Fruit fly (Drosophila melanogaster) whole organism, embryonic: ENCODE results near the gene mRpS26.

Experiments
- Abd-B ChIP-seq: fragments of 200-800 bp; sonication (Bioruptor generic); optimal IDR thresholded peaks from 2 replicates; lab custom pipeline; 2018; ENCODE audit warnings: missing biosample characterization, mild to moderate bottlenecking, missing genetic modification characterization, moderate library complexity
- CG10543 ChIP-seq: fragments of 200-800 bp; sonication (Bioruptor generic); optimal IDR thresholded peaks from 3 replicates; lab custom pipeline; 2017; ENCODE audit warnings: missing biosample characterization, mild to moderate bottlenecking, missing genetic modification characterization, moderate library complexity
- CG10654 ChIP-seq: fragments of 200-800 bp; sonication (Bioruptor generic); optimal IDR thresholded peaks from 2 replicates; lab custom pipeline; 2016; ENCODE audit warnings: missing biosample characterization, missing genetic modification characterization
- CG12155 ChIP-seq: fragments of 200-800 bp; sonication (Bioruptor generic); optimal IDR thresholded peaks from 3 replicates; lab custom pipeline; 2016; ENCODE audit warnings: missing biosample characterization, missing genetic modification characterization
- CG12744 ChIP-seq: fragments of 200-800 bp; sonication (Bioruptor generic); optimal IDR thresholded peaks from 2 replicates; lab custom pipeline; 2016; ENCODE audit warnings: missing biosample characterization, missing genetic modification characterization
- CG13624 ChIP-seq: fragments of 200-800 bp; sonication (Bioruptor generic); optimal IDR thresholded peaks from 2 replicates; lab custom pipeline; 2016; ENCODE audit warnings: missing biosample characterization, missing genetic modification characterization
- CG13894 ChIP-seq: fragments of 200-800 bp; sonication (Bioruptor generic); optimal IDR thresholded peaks from 3 replicates; lab custom pipeline; 2018; ENCODE audit warnings: missing biosample characterization, mild to moderate bottlenecking, missing genetic modification characterization, moderate library complexity
- CG15073 ChIP-seq: fragments of 200-800 bp; sonication (Bioruptor generic); optimal IDR thresholded peaks from 2 replicates; lab custom pipeline; 2016; ENCODE audit warnings: missing biosample characterization, missing genetic modification characterization
- CG16813 ChIP-seq: fragments of 200-800 bp; sonication (Bioruptor generic); IDR thresholded peaks from 3 replicates; pipeline ENCODE4 v1.3.6; 2022; ENCODE audit warnings: missing biosample characterization, missing genetic modification characterization; ENCODE audit not compliant: partially characterized antibody
- CG17612 ChIP-seq: fragments of 200-800 bp; sonication (Bioruptor generic); IDR thresholded peaks from 2 replicates; pipeline ENCODE4 v1.3.6; 2022; ENCODE audit warnings: missing biosample characterization, missing genetic modification characterization
- CG17802 ChIP-seq: fragments of 200-800 bp; sonication (Bioruptor generic); optimal IDR thresholded peaks from 2 replicates; lab custom pipeline; 2018; ENCODE audit warnings: missing biosample characterization, mild to moderate bottlenecking, missing genetic modification characterization, moderate library complexity
- CG2120 ChIP-seq: fragments of 200-800 bp; sonication (Bioruptor generic); optimal IDR thresholded peaks from 3 replicates; lab custom pipeline; 2016; ENCODE audit warnings: missing biosample characterization, missing genetic modification characterization
- CG30403 ChIP-seq: fragments of 200-800 bp; sonication (Bioruptor generic); optimal IDR thresholded peaks from 3 replicates; lab custom pipeline; 2016; ENCODE audit warnings: missing biosample characterization, missing genetic modification characterization
- CG3847 ChIP-seq: fragments of 200-800 bp; sonication (Bioruptor generic); IDR thresholded peaks from 2 replicates; pipeline ENCODE4 v1.3.6; 2022; ENCODE audit warnings: missing biosample characterization, missing genetic modification characterization
- CG4404 ChIP-seq: fragments of 200-800 bp; sonication (Bioruptor generic); IDR thresholded peaks from 2 replicates; pipeline ENCODE4 v1.3.6; 2022; ENCODE audit warnings: missing biosample characterization, missing genetic modification characterization
- CG5245 ChIP-seq: fragments of 200-800 bp; sonication (Bioruptor generic); optimal IDR thresholded peaks from 3 replicates; lab custom pipeline; 2016; ENCODE audit warnings: missing biosample characterization, missing genetic modification characterization
- CG5953 ChIP-seq: fragments of 200-800 bp; sonication (Bioruptor generic); IDR thresholded peaks from 2 replicates; pipeline ENCODE4 v1.3.6; 2022; ENCODE audit warnings: missing biosample characterization, missing genetic modification characterization
- CG7556 ChIP-seq: fragments of 200-800 bp; sonication (Bioruptor generic); optimal IDR thresholded peaks from 2 replicates; lab custom pipeline; 2017; ENCODE audit warnings: missing biosample characterization, mild to moderate bottlenecking, missing genetic modification characterization
- CG9817 ChIP-seq: fragments of 200-800 bp; sonication (Bioruptor generic); optimal IDR thresholded peaks from 2 replicates; lab custom pipeline; 2018; ENCODE audit warnings: missing biosample characterization, mild to moderate bottlenecking, missing genetic modification characterization, moderate library complexity
- CG9876 ChIP-seq: fragments of 200-800 bp; sonication (Bioruptor generic); optimal IDR thresholded peaks from 2 replicates; lab custom pipeline; 2016; ENCODE audit warnings: missing biosample characterization, missing genetic modification characterization
- Chrac-16 ChIP-seq: fragments of 200-800 bp; sonication (Bioruptor generic); optimal IDR thresholded peaks from 3 replicates; lab custom pipeline; 2016; ENCODE audit warnings: missing biosample characterization, missing genetic modification characterization
- D ChIP-seq, 2 experiments: fragments of 200-800 bp in 1 of 2; fragments of >200 bp in 1 of 2; sonication (Bioruptor generic) in 1 of 2; optimal IDR thresholded peaks; 2 replicates in 1 of 2; 3 replicates in 1 of 2; lab custom pipeline; 2017; ENCODE audit warnings: mild to moderate bottlenecking in 1 of 2, missing biosample characterization in 1 of 2, missing genetic modification characterization in 1 of 2, missing genetic modification reagents in 1 of 2
- D19B ChIP-seq: fragments of 200-800 bp; sonication (Bioruptor generic); optimal IDR thresholded peaks from 2 replicates; lab custom pipeline; 2017; ENCODE audit warnings: missing biosample characterization, mild to moderate bottlenecking, missing genetic modification characterization
- Dfd ChIP-seq, 2 experiments: fragments of >200 bp; optimal IDR thresholded peaks; 2 replicates each; lab custom pipeline; 2017; ENCODE audit warnings: missing biosample characterization in 2 of 2, missing genetic modification characterization in 2 of 2
- HmgZ ChIP-seq: fragments of 200-800 bp; sonication (Bioruptor generic); optimal IDR thresholded peaks from 2 replicates; lab custom pipeline; 2018; ENCODE audit warnings: missing biosample characterization, mild to moderate bottlenecking, missing genetic modification characterization
- Hmr ChIP-seq: fragments of 200-800 bp; sonication (Bioruptor generic); optimal IDR thresholded peaks from 3 replicates; lab custom pipeline; 2017; ENCODE audit warnings: mild to moderate bottlenecking, missing biosample characterization, missing genetic modification reagents, missing genetic modification characterization
- Hr39 ChIP-seq: fragments of >200 bp; optimal IDR thresholded peaks from 2 replicates; lab custom pipeline; 2017
- Med ChIP-seq: fragments of 200-800 bp; sonication (Bioruptor generic); peaks from one replicate; lab custom pipeline; 2016; ENCODE audit warnings: missing biosample characterization, missing genetic modification characterization, mild to moderate bottlenecking, inconsistent platforms, moderate library complexity
- Mes4 ChIP-seq: fragments of 200-800 bp; sonication (Bioruptor generic); optimal IDR thresholded peaks from 2 replicates; lab custom pipeline; 2016; ENCODE audit warnings: missing biosample characterization, missing genetic modification characterization
- Nf-YA ChIP-seq: fragments of 200-800 bp; sonication (Bioruptor generic); IDR thresholded peaks from 2 replicates; pipeline ENCODE4 v1.3.6; 2022; ENCODE audit warnings: missing biosample characterization, missing genetic modification characterization
- Nf-YB ChIP-seq: fragments of 200-800 bp; sonication (Bioruptor generic); optimal IDR thresholded peaks from 3 replicates; lab custom pipeline; 2019; ENCODE audit warnings: missing biosample characterization, mild to moderate bottlenecking, missing genetic modification characterization, moderate library complexity
- Oaz ChIP-seq: fragments of 200-800 bp; sonication (Bioruptor generic); IDR thresholded peaks from 2 replicates; pipeline ENCODE4 v1.3.6; 2022; ENCODE audit warnings: missing biosample characterization, missing genetic modification characterization
- al ChIP-seq: fragments of 200-800 bp; sonication (Bioruptor generic); IDR thresholded peaks from 2 replicates; pipeline ENCODE4 v1.3.6; 2022; ENCODE audit warnings: missing biosample characterization, missing genetic modification characterization
- btn ChIP-seq: fragments of 200-800 bp; sonication (Bioruptor generic); optimal IDR thresholded peaks from 2 replicates; lab custom pipeline; 2016; ENCODE audit warnings: missing biosample characterization, missing genetic modification characterization
- caup ChIP-seq: fragments of 200-800 bp; sonication (Bioruptor generic); optimal IDR thresholded peaks from 3 replicates; lab custom pipeline; 2017; ENCODE audit warnings: missing biosample characterization, mild to moderate bottlenecking, missing genetic modification characterization, moderate library complexity; ENCODE audit not compliant: severe bottlenecking
- chm ChIP-seq: fragments of 200-800 bp; sonication (Bioruptor generic); IDR thresholded peaks from 2 replicates; pipeline ENCODE4 v1.3.6; 2022; ENCODE audit warnings: missing biosample characterization, missing genetic modification characterization
- fu2 ChIP-seq: fragments of 200-800 bp; sonication (Bioruptor generic); optimal IDR thresholded peaks from 2 replicates; lab custom pipeline; 2016; ENCODE audit warnings: missing biosample characterization, missing genetic modification characterization
- gcm ChIP-seq: fragments of 200-800 bp; sonication (Bioruptor generic); optimal IDR thresholded peaks from 2 replicates; lab custom pipeline; 2019; ENCODE audit warnings: missing biosample characterization, mild to moderate bottlenecking, missing genetic modification characterization, moderate library complexity
- gcm2 ChIP-seq: fragments of 200-800 bp; sonication (Bioruptor generic); optimal IDR thresholded peaks from 2 replicates; lab custom pipeline; 2016; ENCODE audit warnings: missing biosample characterization, missing genetic modification characterization
- hkb ChIP-seq, 2 experiments: fragments of 200-800 bp in 1 of 2; fragments of >200 bp in 1 of 2; sonication (Bioruptor generic) in 1 of 2; IDR thresholded peaks in 1 of 2; optimal IDR thresholded peaks in 1 of 2; 2 replicates each; pipeline versions ENCODE4 v1.3.6 to Lab custom; 2017 to 2022; ENCODE audit warnings: missing biosample characterization in 1 of 2, missing genetic modification characterization in 1 of 2
- nerfin-2 ChIP-seq: fragments of 200-800 bp; sonication (Bioruptor generic); IDR thresholded peaks from 2 replicates; pipeline ENCODE4 v1.3.6; 2022; ENCODE audit warnings: missing biosample characterization, missing genetic modification characterization; ENCODE audit not compliant: partially characterized antibody
- otp ChIP-seq: fragments of 200-800 bp; sonication (Bioruptor generic); IDR thresholded peaks from 3 replicates; pipeline ENCODE4, ENCODE4 v1.3.6; 2022; ENCODE audit warnings: missing biosample characterization, missing genetic modification characterization
- pita ChIP-seq: fragments of 200-800 bp; sonication (Bioruptor generic); optimal IDR thresholded peaks from 2 replicates; lab custom pipeline; 2017; ENCODE audit warnings: missing biosample characterization, mild to moderate bottlenecking, missing genetic modification characterization
- pzg ChIP-seq: fragments of 200-800 bp; sonication (Bioruptor generic); optimal IDR thresholded peaks from 3 replicates; lab custom pipeline; 2018; ENCODE audit warnings: missing biosample characterization, mild to moderate bottlenecking, missing genetic modification characterization, moderate library complexity
- run ChIP-seq: fragments of 200-800 bp; sonication (Bioruptor generic); optimal IDR thresholded peaks from 3 replicates; lab custom pipeline; 2018; ENCODE audit warnings: missing biosample characterization, mild to moderate bottlenecking, missing genetic modification characterization
- seq ChIP-seq: fragments of 200-800 bp; sonication (Bioruptor generic); IDR thresholded peaks from 2 replicates; pipeline ENCODE4 v1.3.6; 2022; ENCODE audit warnings: missing biosample characterization, missing genetic modification characterization
- shn ChIP-seq: fragments of 200-800 bp; sonication (Bioruptor generic); optimal IDR thresholded peaks from 3 replicates; lab custom pipeline; 2016; ENCODE audit warnings: missing biosample characterization, missing genetic modification characterization
- tna ChIP-seq: fragments of 200-800 bp; sonication (Bioruptor generic); IDR thresholded peaks from 2 replicates; pipeline ENCODE4 v1.3.6; 2022; ENCODE audit warnings: missing biosample characterization, missing genetic modification characterization; ENCODE audit not compliant: partially characterized antibody
- toy ChIP-seq: fragments of 200-800 bp; sonication (Bioruptor generic); IDR thresholded peaks from 2 replicates; pipeline ENCODE4 v1.3.6; 2022; ENCODE audit warnings: missing biosample characterization, missing genetic modification characterization
- ttk ChIP-seq: fragments of 200-800 bp; sonication (Bioruptor generic); IDR thresholded peaks from 2 replicates; pipeline ENCODE4 v2.1.2; 2022; ENCODE audit warnings: missing biosample characterization, missing genetic modification characterization
- wor ChIP-seq: fragments of 200-800 bp; sonication (Bioruptor generic); IDR thresholded peaks from 2 replicates; pipeline ENCODE4 v1.3.6; 2022; ENCODE audit warnings: missing biosample characterization, missing genetic modification characterization

Gene mRpS26

DNA sequence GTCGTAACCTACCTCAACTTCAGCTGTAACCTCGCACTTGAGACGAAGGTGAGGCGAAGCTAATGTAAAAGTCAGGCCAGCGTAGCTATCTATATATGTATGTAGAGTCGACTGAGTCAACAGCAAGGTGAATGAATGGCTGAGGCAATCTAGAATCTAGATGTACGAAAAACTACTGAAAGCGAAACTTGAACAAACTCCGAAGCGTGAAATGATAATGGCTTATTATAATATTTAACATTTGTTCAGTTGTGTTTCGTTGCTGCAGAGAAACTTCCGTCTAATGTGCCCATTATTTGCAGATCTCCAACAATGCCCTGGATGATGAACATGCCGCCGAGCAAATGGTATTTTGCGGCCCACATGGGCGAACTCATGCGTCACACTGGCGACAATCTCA is 38.2 kb downstream of the mRpS26 start (continued):
- TF ChIP-seq toy (GFP tag; lab: Robert Waterston, UW) = no peak
- TF ChIP-seq CG30403 (GFP tag; lab: Kevin White, UChicago) = no peak
- TF ChIP-seq Nf-YA (GFP tag; lab: Robert Waterston, UW) = no peak
- no peak for TF ChIP-seq nerfin-2
- TF ChIP-seq tna (GFP tag; lab: Robert Waterston, UW) = no peak
- no peak for TF ChIP-seq al
- no peak for TF ChIP-seq CG5953 (GFP tag; lab: Robert Waterston, UW)
- TF ChIP-seq otp (GFP tag; lab: Robert Waterston, UW) = no peak
- no peak for TF ChIP-seq Dfd (GFP tag; optimal IDR thresholded peaks at IDR 0.05; lab: Kevin White, UChicago)
- no peak for TF ChIP-seq D (optimal IDR thresholded peaks at IDR 0.05; lab: Kevin White, UChicago)
- no peak for TF ChIP-seq D (GFP tag; optimal IDR thresholded peaks at IDR 0.05; lab: Kevin White, UChicago)
- TF ChIP-seq D19B = no peak
- TF ChIP-seq Med (GFP tag; lab: Kevin White, UChicago) = peak; percentile 67
- no peak for TF ChIP-seq CG17802 (tag; lab: Kevin White, UChicago)
- TF ChIP-seq Mes4 (GFP tag; lab: Kevin White, UChicago) = no peak
- no peak for TF ChIP-seq Nf-YB (GFP tag; lab: Kevin White, UChicago)
- TF ChIP-seq Hmr (GFP tag; lab: Kevin White, UChicago) = peak; percentile 63
- TF ChIP-seq shn = no peak
- no peak for TF ChIP-seq pzg (GFP tag; lab: Kevin White, UChicago)
- no peak for TF ChIP-seq wor (GFP tag; lab: Robert Waterston, UW)
- no peak for TF ChIP-seq CG12155 (GFP tag; lab: Kevin White, UChicago)
- TF ChIP-seq CG4404 (GFP tag; lab: Robert Waterston, UW) = no peak
- no peak for TF ChIP-seq CG5245 (GFP tag; lab: Kevin White, UChicago)
- TF ChIP-seq seq (GFP tag; lab: Robert Waterston, UW) = peak; percentile 12; the same call in 1 of the 2 replicates
- TF ChIP-seq CG15073 (GFP tag; lab: Kevin White, UChicago) = no peak
- TF ChIP-seq gcm2 (GFP tag; lab: Kevin White, UChicago) = no peak
- no peak for TF ChIP-seq Chrac-16
- no peak for TF ChIP-seq run
- TF ChIP-seq pita = no peak
- TF ChIP-seq CG7556 (GFP tag; lab: Kevin White, UChicago) = no peak
- TF ChIP-seq CG13624 = no peak
- no peak for TF ChIP-seq CG3847
- no peak for TF ChIP-seq CG16813 (GFP tag; lab: Robert Waterston, UW)
- peak; percentile 3 for TF ChIP-seq HmgZ (tag; lab: Kevin White, UChicago)
- TF ChIP-seq CG9876 (GFP tag; lab: Kevin White, UChicago) = no peak
- no peak for TF ChIP-seq gcm (GFP tag; lab: Kevin White, UChicago)
- no peak for TF ChIP-seq Abd-B
- no peak for TF ChIP-seq Oaz (GFP tag; lab: Robert Waterston, UW)
- peak; percentile 3 for TF ChIP-seq CG13894 (tag; lab: Kevin White, UChicago)
- no peak for TF ChIP-seq hkb (optimal IDR thresholded peaks at IDR 0.05; lab: Kevin White, UChicago)
- TF ChIP-seq hkb (GFP tag; IDR thresholded peaks at IDR 0.05; lab: Robert Waterston, UW) = 0 out of 2 replicates have a peak, but pooled peaks have one; percentile 22
- no peak for TF ChIP-seq CG10654 (GFP tag; lab: Kevin White, UChicago)
- TF ChIP-seq CG12744 (GFP tag; lab: Kevin White, UChicago) = no peak
- TF ChIP-seq caup (GFP tag; lab: Kevin White, UChicago) = peak; percentile 16
- no peak for TF ChIP-seq CG17612
- TF ChIP-seq Hr39 (lab: Kevin White, UChicago) = no peak
- no peak for TF ChIP-seq CG9817 (tag; lab: Kevin White, UChicago)
- no peak for TF ChIP-seq fu2 (GFP tag; lab: Kevin White, UChicago)
- TF ChIP-seq CG10543 (GFP tag; lab: Kevin White, UChicago) = no peak
- TF ChIP-seq btn (GFP tag; lab: Kevin White, UChicago) = no peak
- no peak for TF ChIP-seq ttk
- no peak for TF ChIP-seq chm (GFP tag; lab: Robert Waterston, UW)
- TF ChIP-seq CG2120 (GFP tag; lab: Kevin White, UChicago) = no peak
